Worm (Caenorhabditis elegans): ENCODE measurements around the gene frpr-11.

Gene frpr-11

DNA sequence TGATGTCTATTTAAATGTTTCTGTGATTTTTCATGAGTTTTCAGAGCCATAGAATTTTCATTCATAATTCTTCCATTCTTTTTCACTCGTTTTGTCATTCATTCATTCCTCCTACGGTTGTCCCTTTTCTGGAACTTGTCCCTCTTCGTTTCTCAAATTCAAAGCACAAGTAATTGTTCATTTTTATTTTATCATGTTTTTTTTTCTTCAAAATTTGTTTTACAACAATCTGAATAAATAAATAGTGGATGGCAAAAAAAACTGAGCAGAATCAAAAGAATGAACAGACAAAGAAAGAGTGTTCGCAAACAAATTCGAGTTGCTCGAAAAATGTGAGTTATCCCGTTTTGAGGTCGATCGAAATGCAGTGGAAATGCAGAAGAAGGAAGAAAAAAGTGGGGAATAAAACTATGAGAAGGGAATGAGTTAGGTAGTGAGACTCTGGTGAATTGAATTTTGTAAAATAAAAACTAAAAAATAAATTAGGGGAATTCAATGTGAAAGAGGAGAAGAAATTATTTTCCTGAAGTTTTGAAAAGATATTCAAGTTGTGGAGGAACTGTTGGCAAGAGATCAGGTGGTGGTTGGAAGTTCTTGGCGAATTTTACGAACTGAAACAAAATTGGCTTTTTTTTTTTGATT, 32.5 kb downstream of the frpr-11 start (continued):
- no peak for TF ChIP-seq attf-3 (GFP tag; conservative IDR thresholded peaks at IDR 0.05)
- TF ChIP-seq sea-2 (GFP tag; IDR thresholded peaks at IDR 0.05), result no peak
- TF ChIP-seq lsy-27 (tag; optimal IDR thresholded peaks at IDR 0.05; ENCODE audit: borderline replicate concordance, insufficient read depth), result no peak
- TF ChIP-seq madf-10 (tag; optimal IDR thresholded peaks at IDR 0.05), result no peak
- TF ChIP-seq rcor-1 (GFP tag; IDR thresholded peaks at IDR 0.05), result no peak
- TF ChIP-seq B0336.3 (GFP tag; IDR thresholded peaks at IDR 0.05), result peak; percentile 18; the same call in 1 of the 2 replicates
- TF ChIP-seq nhr-90 (tag; optimal IDR thresholded peaks at IDR 0.05), result no peak
- TF ChIP-seq atf-7 (tag; optimal IDR thresholded peaks at IDR 0.05), result no peak
- TF ChIP-seq lin-54 (GFP tag; optimal IDR thresholded peaks at IDR 0.05), result no peak
- no peak for TF ChIP-seq B0035.1 (tag; optimal IDR thresholded peaks at IDR 0.05)
- no peak for TF ChIP-seq lir-1 (GFP tag; conservative IDR thresholded peaks at IDR 0.05)
- no peak for TF ChIP-seq nfya-1 (tag; optimal IDR thresholded peaks at IDR 0.05; ENCODE audit: borderline replicate concordance, insufficient read depth)
- no peak for TF ChIP-seq unc-62 (GFP tag; optimal IDR thresholded peaks at IDR 0.05)
- no peak for TF ChIP-seq dpl-1 (GFP tag; optimal IDR thresholded peaks at IDR 0.05)
- TF ChIP-seq gei-17 (GFP tag; optimal IDR thresholded peaks at IDR 0.05), result peak; percentile 59
- no peak for TF ChIP-seq ceh-100 (GFP tag; IDR thresholded peaks at IDR 0.05)
- 0 out of 2 replicates have a peak, but pooled peaks have one; percentile 27 for TF ChIP-seq ekl-4 (GFP tag; IDR thresholded peaks at IDR 0.05)
- no peak for TF ChIP-seq K12H6.12 (tag; optimal IDR thresholded peaks at IDR 0.05)
- TF ChIP-seq F37B4.10 (GFP tag; IDR thresholded peaks at IDR 0.05), result no peak
- TF ChIP-seq lag-1 (GFP tag; IDR thresholded peaks at IDR 0.05), result no peak
- no peak for TF ChIP-seq Y67H2A.10 (GFP tag; conservative IDR thresholded peaks at IDR 0.05)
- no peak for TF ChIP-seq ceh-27 (GFP tag; optimal IDR thresholded peaks at IDR 0.05)
- peak; percentile 48 for TF ChIP-seq chd-7 (tag; optimal IDR thresholded peaks at IDR 0.05)
- no peak for TF ChIP-seq die-1 (tag; optimal IDR thresholded peaks at IDR 0.05)
- no peak for TF ChIP-seq F23B12.7 (tag; optimal IDR thresholded peaks at IDR 0.05; ENCODE audit: insufficient read depth)
- no peak for TF ChIP-seq zim-3 (tag; optimal IDR thresholded peaks at IDR 0.05)
- no peak for TF ChIP-seq nhr-80 (tag; optimal IDR thresholded peaks at IDR 0.05)
- no peak for TF ChIP-seq hmg-20 (GFP tag; IDR thresholded peaks at IDR 0.05)
- no peak for TF ChIP-seq athp-1 (tag; optimal IDR thresholded peaks at IDR 0.05)
- no peak for TF ChIP-seq ztf-28 (GFP tag; IDR thresholded peaks at IDR 0.05)
- no peak for TF ChIP-seq madf-3 (GFP tag; IDR thresholded peaks at IDR 0.05)
- TF ChIP-seq Y79H2A.3 (GFP tag; conservative IDR thresholded peaks at IDR 0.05), result no peak
- no peak for TF ChIP-seq F57C9.4 (tag; optimal IDR thresholded peaks at IDR 0.05)
- peak; percentile 44; the same call in 1 of the 2 replicates for TF ChIP-seq nfyb-1 (GFP tag; IDR thresholded peaks at IDR 0.05)
- no peak for TF ChIP-seq madf-6 (GFP tag; IDR thresholded peaks at IDR 0.05)
- TF ChIP-seq let-607 (tag; optimal IDR thresholded peaks at IDR 0.05), result peak in 1 of 2 experiments; percentile 36
- TF ChIP-seq Y95B8A.8 (GFP tag; IDR thresholded peaks at IDR 0.05), result no peak
- TF ChIP-seq rec-8 (tag; optimal IDR thresholded peaks at IDR 0.05), result no peak
- no peak for TF ChIP-seq B0019.2 (GFP tag; conservative IDR thresholded peaks at IDR 0.05)
- TF ChIP-seq ztf-6 (GFP tag; IDR thresholded peaks at IDR 0.05), result no peak
- TF ChIP-seq ztf-25 (GFP tag; IDR thresholded peaks at IDR 0.05), result no peak
- no peak for TF ChIP-seq dox-1 (GFP tag; IDR thresholded peaks at IDR 0.05)
- TF ChIP-seq hlh-12 (tag; optimal IDR thresholded peaks at IDR 0.05), result no peak
- TF ChIP-seq F52B5.7 (tag; optimal IDR thresholded peaks at IDR 0.05), result no peak
- peak; percentile 4 for TF ChIP-seq ZK185.1 (tag; optimal IDR thresholded peaks at IDR 0.05; ENCODE audit: poor library complexity, severe bottlenecking)
- TF ChIP-seq him-1 (tag; optimal IDR thresholded peaks at IDR 0.05), result no peak
- TF ChIP-seq F57A8.1 (GFP tag; optimal IDR thresholded peaks at IDR 0.05), result no peak
- TF ChIP-seq bed-2 (GFP tag; IDR thresholded peaks at IDR 0.05), result no peak

All from whole organism, young adult.